Fruit fly (Drosophila melanogaster) whole organism, embryonic: ENCODE measurements around the gene Bacc.

Source experiments
- BEAF-32 ChIP-seq: fragments of 200-800 bp; sonication (Bioruptor generic); optimal IDR thresholded peaks from 3 replicates; lab custom pipeline; 2017; ENCODE audit warnings: missing biosample characterization, missing genetic modification characterization, mild to moderate bottlenecking, moderate library complexity, missing genetic modification reagents
- BtbVII ChIP-seq: fragments of 200-800 bp; sonication (Bioruptor generic); optimal IDR thresholded peaks from 3 replicates; lab custom pipeline; 2017; ENCODE audit warnings: missing biosample characterization, mild to moderate bottlenecking, missing genetic modification characterization
- CG10431 ChIP-seq: fragments of 200-800 bp; sonication (Bioruptor generic); optimal IDR thresholded peaks from 3 replicates; lab custom pipeline; 2018; ENCODE audit warnings: missing biosample characterization, mild to moderate bottlenecking, missing genetic modification characterization
- CG10654 ChIP-seq: fragments of 200-800 bp; sonication (Bioruptor generic); optimal IDR thresholded peaks from 2 replicates; lab custom pipeline; 2016; ENCODE audit warnings: missing biosample characterization, missing genetic modification characterization
- CG12769 ChIP-seq: fragments of 200-800 bp; sonication (Bioruptor generic); optimal IDR thresholded peaks from 2 replicates; lab custom pipeline; 2019; ENCODE audit warnings: missing biosample characterization, mild to moderate bottlenecking, missing genetic modification characterization, moderate library complexity
- CG14860 ChIP-seq: fragments of 200-800 bp; sonication (Bioruptor generic); IDR thresholded peaks from 3 replicates; pipeline ENCODE4 v1.3.6; 2022; ENCODE audit warnings: missing biosample characterization, missing genetic modification characterization; ENCODE audit not compliant: partially characterized antibody
- CG14965 ChIP-seq: fragments of 200-800 bp; sonication (Bioruptor generic); optimal IDR thresholded peaks from 2 replicates; lab custom pipeline; 2016; ENCODE audit warnings: missing biosample characterization, missing genetic modification characterization, borderline replicate concordance
- CG15269 ChIP-seq: fragments of 200-800 bp; sonication (Bioruptor generic); optimal IDR thresholded peaks from 2 replicates; lab custom pipeline; 2018; ENCODE audit warnings: missing biosample characterization, mild to moderate bottlenecking, missing genetic modification characterization, moderate library complexity
- CG17612 ChIP-seq: fragments of 200-800 bp; sonication (Bioruptor generic); IDR thresholded peaks from 2 replicates; pipeline ENCODE4 v1.3.6; 2022; ENCODE audit warnings: missing biosample characterization, missing genetic modification characterization
- CG2678 ChIP-seq: fragments of 200-800 bp; sonication (Bioruptor generic); optimal IDR thresholded peaks from 3 replicates; lab custom pipeline; 2019; ENCODE audit warnings: missing biosample characterization, mild to moderate bottlenecking, missing genetic modification characterization, moderate library complexity
- CG2712 ChIP-seq: fragments of 200-800 bp; optimal IDR thresholded peaks from 3 replicates; lab custom pipeline; 2019; ENCODE audit warnings: missing biosample characterization, mild to moderate bottlenecking, missing genetic modification characterization, moderate library complexity
- CG31365 ChIP-seq: fragments of 200-800 bp; sonication (Bioruptor generic); optimal IDR thresholded peaks from 2 replicates; lab custom pipeline; 2018; ENCODE audit warnings: missing biosample characterization, mild to moderate bottlenecking, missing genetic modification characterization
- CG31441 ChIP-seq: fragments of 200-800 bp; sonication (Bioruptor generic); IDR thresholded peaks from 2 replicates; pipeline ENCODE4 v1.3.6; 2022; ENCODE audit warnings: missing biosample characterization, missing genetic modification characterization
- CG3163 ChIP-seq: fragments of 200-800 bp; sonication (Bioruptor generic); optimal IDR thresholded peaks from 3 replicates; lab custom pipeline; 2016; ENCODE audit warnings: missing biosample characterization, missing genetic modification characterization
- CG3847 ChIP-seq: fragments of 200-800 bp; sonication (Bioruptor generic); IDR thresholded peaks from 2 replicates; pipeline ENCODE4 v1.3.6; 2022; ENCODE audit warnings: missing biosample characterization, missing genetic modification characterization
- CG4328 ChIP-seq: fragments of 200-800 bp; sonication (Bioruptor generic); optimal IDR thresholded peaks from 3 replicates; lab custom pipeline; 2017; ENCODE audit warnings: missing biosample characterization, missing genetic modification reagents, missing genetic modification characterization
- CG4820 ChIP-seq: fragments of 200-800 bp; sonication (Bioruptor generic); optimal IDR thresholded peaks from 3 replicates; lab custom pipeline; 2016; ENCODE audit warnings: missing biosample characterization, missing genetic modification characterization
- CG7271 ChIP-seq: fragments of 200-800 bp; sonication (Bioruptor generic); optimal IDR thresholded peaks from 2 replicates; lab custom pipeline; 2018; ENCODE audit warnings: missing biosample characterization, mild to moderate bottlenecking, missing genetic modification characterization, moderate library complexity
- Camta ChIP-seq: fragments of 200-800 bp; sonication (Bioruptor generic); optimal IDR thresholded peaks from 2 replicates; lab custom pipeline; 2016; ENCODE audit warnings: missing biosample characterization, missing genetic modification characterization
- Chrac-16 ChIP-seq: fragments of 200-800 bp; sonication (Bioruptor generic); optimal IDR thresholded peaks from 3 replicates; lab custom pipeline; 2016; ENCODE audit warnings: missing biosample characterization, missing genetic modification characterization
- Dad ChIP-seq: fragments of 200-800 bp; sonication (Bioruptor generic); optimal IDR thresholded peaks from 3 replicates; lab custom pipeline; 2016; ENCODE audit warnings: missing biosample characterization, missing genetic modification characterization
- Dek ChIP-seq: fragments of 200-800 bp; sonication (Bioruptor generic); optimal IDR thresholded peaks from 3 replicates; lab custom pipeline; 2019; ENCODE audit warnings: missing biosample characterization, mild to moderate bottlenecking, missing genetic modification characterization, moderate library complexity
- Gsc ChIP-seq: fragments of 200-800 bp; sonication (Bioruptor generic); IDR thresholded peaks from 2 replicates; pipeline ENCODE4 v1.3.6; 2022; ENCODE audit warnings: missing biosample characterization, missing genetic modification characterization
- HLH54F ChIP-seq: fragments of 200-800 bp; sonication (Bioruptor generic); optimal IDR thresholded peaks from 3 replicates; lab custom pipeline; 2016; ENCODE audit warnings: missing biosample characterization, missing genetic modification characterization
- Hmr ChIP-seq: fragments of 200-800 bp; sonication (Bioruptor generic); optimal IDR thresholded peaks from 3 replicates; lab custom pipeline; 2017; ENCODE audit warnings: mild to moderate bottlenecking, missing biosample characterization, missing genetic modification reagents, missing genetic modification characterization
- Med ChIP-seq: fragments of 200-800 bp; sonication (Bioruptor generic); peaks from one replicate; lab custom pipeline; 2016; ENCODE audit warnings: missing biosample characterization, missing genetic modification characterization, mild to moderate bottlenecking, inconsistent platforms, moderate library complexity
- Meics ChIP-seq: fragments of 200-800 bp; sonication (Bioruptor generic); optimal IDR thresholded peaks from 2 replicates; lab custom pipeline; 2017; ENCODE audit warnings: missing biosample characterization, mild to moderate bottlenecking, missing genetic modification characterization
- Sin3A ChIP-seq: fragments of >200 bp; optimal IDR thresholded peaks from 2 replicates; lab custom pipeline; 2018
- Xbp1 ChIP-seq: fragments of 200-800 bp; sonication (Bioruptor generic); optimal IDR thresholded peaks from 3 replicates; lab custom pipeline; 2016; ENCODE audit warnings: missing biosample characterization, mild to moderate bottlenecking, missing genetic modification characterization
- Xrp1 ChIP-seq: fragments of 200-800 bp; sonication (Bioruptor generic); IDR thresholded peaks from 2 replicates; pipeline ENCODE4 v1.3.6; 2022; ENCODE audit warnings: missing biosample characterization, missing genetic modification characterization
- br ChIP-seq: fragments of >200 bp; optimal IDR thresholded peaks from 2 replicates; lab custom pipeline; 2017
- croc ChIP-seq: fragments of 200-800 bp; sonication (Bioruptor generic); conservative IDR thresholded peaks from 3 replicates; pipeline ENCODE4 v1.3.6; 2022; ENCODE audit warnings: missing biosample characterization, missing genetic modification characterization
- fu2 ChIP-seq: fragments of 200-800 bp; sonication (Bioruptor generic); optimal IDR thresholded peaks from 2 replicates; lab custom pipeline; 2016; ENCODE audit warnings: missing biosample characterization, missing genetic modification characterization
- gsb-n ChIP-seq: fragments of 200-800 bp; sonication (Bioruptor generic); optimal IDR thresholded peaks from 3 replicates; lab custom pipeline; 2018; ENCODE audit warnings: missing biosample characterization, mild to moderate bottlenecking, missing genetic modification characterization
- jumu ChIP-seq: fragments of 200-800 bp; sonication (Bioruptor generic); optimal IDR thresholded peaks from 3 replicates; lab custom pipeline; 2016; ENCODE audit warnings: missing biosample characterization, missing genetic modification characterization
- kah ChIP-seq: fragments of 200-800 bp; sonication (Bioruptor generic); optimal IDR thresholded peaks from 2 replicates; lab custom pipeline; 2018; ENCODE audit warnings: missing biosample characterization, mild to moderate bottlenecking, missing genetic modification characterization
- klu ChIP-seq: fragments of 200-800 bp; sonication (Bioruptor generic); IDR thresholded peaks from 2 replicates; pipeline ENCODE4 v1.3.6; 2022; ENCODE audit warnings: missing biosample characterization, missing genetic modification characterization
- lab ChIP-seq: fragments of 200-800 bp; sonication (Bioruptor generic); optimal IDR thresholded peaks from 3 replicates; lab custom pipeline; 2017; ENCODE audit warnings: missing biosample characterization, missing genetic modification characterization, mild to moderate bottlenecking, moderate library complexity, missing genetic modification reagents
- lov ChIP-seq, 2 experiments: fragments of 200-800 bp in 1 of 2; fragments of >200 bp in 1 of 2; sonication (Bioruptor generic) in 1 of 2; IDR thresholded peaks in 1 of 2; optimal IDR thresholded peaks in 1 of 2; 2 replicates in 1 of 2; 3 replicates in 1 of 2; pipeline versions ENCODE4 v1.3.6 to Lab custom; 2017 to 2022; ENCODE audit warnings: missing biosample characterization in 1 of 2, missing genetic modification characterization in 1 of 2
- mam ChIP-seq: fragments of 200-800 bp; sonication (Bioruptor generic); optimal IDR thresholded peaks from 3 replicates; lab custom pipeline; 2016; ENCODE audit warnings: missing biosample characterization, missing genetic modification characterization
- mld ChIP-seq: fragments of 200-800 bp; sonication (Bioruptor generic); IDR thresholded peaks from 3 replicates; pipeline ENCODE4 v1.3.6; 2022; ENCODE audit warnings: missing biosample characterization, missing genetic modification characterization; ENCODE audit not compliant: partially characterized antibody
- pb ChIP-seq: fragments of 200-800 bp; sonication (Bioruptor generic); optimal IDR thresholded peaks from 3 replicates; lab custom pipeline; 2016; ENCODE audit warnings: missing biosample characterization, missing genetic modification characterization
- pros ChIP-seq: fragments of 200-800 bp; sonication (Bioruptor generic); optimal IDR thresholded peaks from 3 replicates; lab custom pipeline; 2019; ENCODE audit warnings: missing biosample characterization, mild to moderate bottlenecking, missing genetic modification characterization, moderate library complexity
- sqz ChIP-seq: fragments of 200-800 bp; sonication (Bioruptor generic); optimal IDR thresholded peaks from 3 replicates; lab custom pipeline; 2018; ENCODE audit warnings: missing biosample characterization, mild to moderate bottlenecking, missing genetic modification characterization
- stwl ChIP-seq: fragments of 200-800 bp; sonication (Bioruptor generic); optimal IDR thresholded peaks from 3 replicates; lab custom pipeline; 2018; ENCODE audit warnings: missing biosample characterization, mild to moderate bottlenecking, missing genetic modification characterization, moderate library complexity
- unpg ChIP-seq: fragments of 200-800 bp; sonication (Bioruptor generic); optimal IDR thresholded peaks from 3 replicates; lab custom pipeline; 2018; ENCODE audit warnings: missing biosample characterization, mild to moderate bottlenecking, missing genetic modification characterization, moderate library complexity
- zen ChIP-seq: fragments of 200-800 bp; sonication (Bioruptor generic); optimal IDR thresholded peaks from 3 replicates; lab custom pipeline; 2018; ENCODE audit warnings: missing biosample characterization, mild to moderate bottlenecking, missing genetic modification characterization, moderate library complexity
- zf30C ChIP-seq: fragments of 200-800 bp; sonication (Bioruptor generic); optimal IDR thresholded peaks from 3 replicates; lab custom pipeline; 2018; ENCODE audit warnings: missing biosample characterization, mild to moderate bottlenecking, missing genetic modification characterization

Bacc gene

dm6 chr2L:2752460-2753411 is 491 bp downstream of the Bacc start, which contains the start of gene Pgk (continued):
- TF ChIP-seq BtbVII (GFP tag; lab: Kevin White, UChicago), result peak; percentile 82
- TF ChIP-seq mam, result no peak
- peak; percentile 1 for TF ChIP-seq pb (GFP tag; lab: Kevin White, UChicago)
- TF ChIP-seq jumu, result peak; percentile 80
- TF ChIP-seq br (lab: Kevin White, UChicago), result no peak
- TF ChIP-seq pros (GFP tag; lab: Kevin White, UChicago), result peak; percentile 68
- TF ChIP-seq Meics (GFP tag; lab: Kevin White, UChicago), result peak; percentile 10
- no peak for TF ChIP-seq CG14860 (GFP tag; lab: Robert Waterston, UW)
- TF ChIP-seq CG31365 (tag; lab: Kevin White, UChicago), result peak; percentile 58
- TF ChIP-seq Sin3A, result no peak
- TF ChIP-seq stwl (tag; lab: Kevin White, UChicago), result no peak
- TF ChIP-seq sqz (GFP tag; lab: Kevin White, UChicago), result peak; percentile 75
- no peak for TF ChIP-seq CG7271
- TF ChIP-seq Med (GFP tag; lab: Kevin White, UChicago), result peak; percentile 88
- TF ChIP-seq unpg (GFP tag; lab: Kevin White, UChicago), result peak; percentile 51
- no peak for TF ChIP-seq CG31441 (GFP tag; lab: Robert Waterston, UW)
- no peak for TF ChIP-seq CG4820
- peak; percentile 1 for TF ChIP-seq HLH54F
- no peak for TF ChIP-seq mld (GFP tag; lab: Robert Waterston, UW)
- no peak for TF ChIP-seq Xrp1 (GFP tag; lab: Robert Waterston, UW)
- peak; percentile 30 for TF ChIP-seq Xbp1 (GFP tag; lab: Kevin White, UChicago)
- no peak for TF ChIP-seq lov (optimal IDR thresholded peaks at IDR 0.05; lab: Kevin White, UChicago)
- no peak for TF ChIP-seq lov (GFP tag; IDR thresholded peaks at IDR 0.05; lab: Robert Waterston, UW)
- TF ChIP-seq Gsc (GFP tag; lab: Robert Waterston, UW), result no peak
- TF ChIP-seq CG17612, result no peak
- peak; percentile 70 for TF ChIP-seq CG4328 (GFP tag; lab: Kevin White, UChicago)
- peak; percentile 100 for TF ChIP-seq zf30C (GFP tag; lab: Kevin White, UChicago)
- TF ChIP-seq CG10654 (GFP tag; lab: Kevin White, UChicago), result peak; percentile 2
- TF ChIP-seq Camta (GFP tag; lab: Kevin White, UChicago), result peak; percentile 28
- peak; percentile 56 for TF ChIP-seq CG15269 (tag; lab: Kevin White, UChicago)
- no peak for TF ChIP-seq Chrac-16 (GFP tag; lab: Kevin White, UChicago)
- peak; percentile 39 for TF ChIP-seq CG2712
- peak; percentile 67 for TF ChIP-seq lab
- peak; percentile 24 for TF ChIP-seq CG3163 (GFP tag; lab: Kevin White, UChicago)
- TF ChIP-seq fu2 (GFP tag; lab: Kevin White, UChicago), result no peak
- TF ChIP-seq croc (GFP tag; lab: Robert Waterston, UW), result no peak
- peak; percentile 39 for TF ChIP-seq kah (GFP tag; lab: Kevin White, UChicago)
- TF ChIP-seq BEAF-32, result no peak
- TF ChIP-seq CG3847 (GFP tag; lab: Robert Waterston, UW), result no peak
- TF ChIP-seq gsb-n (tag; lab: Kevin White, UChicago), result peak; percentile 32
- TF ChIP-seq CG2678 (tag; lab: Kevin White, UChicago), result peak; percentile 47
- TF ChIP-seq CG14965 (GFP tag; lab: Kevin White, UChicago), result no peak
- TF ChIP-seq Hmr (GFP tag; lab: Kevin White, UChicago), result peak; percentile 21
- peak; percentile 83 for TF ChIP-seq CG12769 (tag; lab: Kevin White, UChicago)
- TF ChIP-seq Dad, result peak; percentile 44
- TF ChIP-seq zen (tag; lab: Kevin White, UChicago), result no peak
- peak; percentile 12 for TF ChIP-seq CG10431 (GFP tag; lab: Kevin White, UChicago)
- TF ChIP-seq Dek (tag; lab: Kevin White, UChicago), result peak; percentile 55
- no peak for TF ChIP-seq klu (GFP tag; lab: Robert Waterston, UW)
